Fruit fly (Drosophila melanogaster) whole organism, embryonic: Measurements from ENCODE around the gene CG32182.
A peak's percentile ranks its signal among the peaks of the same experiment; 100 is the strongest.

Experiments used
- Atf-2 ChIP-seq: fragments of 200-800 bp; sonication (Bioruptor generic); optimal IDR thresholded peaks from 2 replicates; lab custom pipeline; 2016; ENCODE audit warnings: missing biosample characterization, missing genetic modification characterization
- CG10366 ChIP-seq: fragments of 200-800 bp; sonication (Bioruptor generic); IDR thresholded peaks from 2 replicates; pipeline ENCODE4 v1.3.6; 2022; ENCODE audit warnings: missing biosample characterization, missing genetic modification characterization
- CG12104 ChIP-seq: fragments of 200-800 bp; sonication (Bioruptor generic); optimal IDR thresholded peaks from 3 replicates; lab custom pipeline; 2016; ENCODE audit warnings: missing biosample characterization, missing genetic modification characterization
- CG12942 ChIP-seq: fragments of 200-800 bp; sonication (Bioruptor generic); optimal IDR thresholded peaks from 3 replicates; lab custom pipeline; 2016; ENCODE audit warnings: missing biosample characterization, missing genetic modification characterization
- CG13123 ChIP-seq: fragments of 200-800 bp; sonication (Bioruptor generic); optimal IDR thresholded peaks from 2 replicates; lab custom pipeline; 2016; ENCODE audit warnings: missing biosample characterization, missing genetic modification characterization
- CG13287 ChIP-seq: fragments of 200-800 bp; sonication (Bioruptor generic); IDR thresholded peaks from 2 replicates; pipeline ENCODE4 v1.3.6; 2022; ENCODE audit warnings: missing biosample characterization, missing genetic modification characterization; ENCODE audit not compliant: partially characterized antibody
- CG16779 ChIP-seq: fragments of 200-800 bp; sonication (Bioruptor generic); IDR thresholded peaks from 2 replicates; pipeline ENCODE4 v1.3.6; 2022; ENCODE audit warnings: missing biosample characterization, missing genetic modification characterization
- CG1792 ChIP-seq: fragments of 200-800 bp; sonication (Bioruptor generic); optimal IDR thresholded peaks from 2 replicates; lab custom pipeline; 2016; ENCODE audit warnings: missing biosample characterization, missing genetic modification characterization
- CG1832 ChIP-seq: fragments of 200-800 bp; sonication (Bioruptor generic); optimal IDR thresholded peaks from 2 replicates; lab custom pipeline; 2017; ENCODE audit warnings: missing biosample characterization, mild to moderate bottlenecking, missing genetic modification characterization, inconsistent platforms
- CG18599 ChIP-seq: fragments of 200-800 bp; sonication (Bioruptor generic); optimal IDR thresholded peaks from 3 replicates; lab custom pipeline; 2017; ENCODE audit warnings: missing biosample characterization, missing genetic modification characterization, mild to moderate bottlenecking, moderate library complexity, missing genetic modification reagents
- CG30403 ChIP-seq: fragments of 200-800 bp; sonication (Bioruptor generic); optimal IDR thresholded peaks from 3 replicates; lab custom pipeline; 2016; ENCODE audit warnings: missing biosample characterization, missing genetic modification characterization
- CG30431 ChIP-seq: fragments of 200-800 bp; sonication (Bioruptor generic); optimal IDR thresholded peaks from 2 replicates; lab custom pipeline; 2017; ENCODE audit warnings: missing biosample characterization, missing genetic modification characterization
- CG33557 ChIP-seq: fragments of 200-800 bp; sonication (Bioruptor generic); optimal IDR thresholded peaks from 2 replicates; lab custom pipeline; 2019; ENCODE audit warnings: missing biosample characterization, mild to moderate bottlenecking, missing genetic modification characterization, moderate library complexity
- CG3407 ChIP-seq: fragments of 200-800 bp; sonication (Bioruptor generic); optimal IDR thresholded peaks from 2 replicates; lab custom pipeline; 2018; ENCODE audit warnings: missing biosample characterization, mild to moderate bottlenecking, missing genetic modification characterization
- CG4404 ChIP-seq: fragments of 200-800 bp; sonication (Bioruptor generic); IDR thresholded peaks from 2 replicates; pipeline ENCODE4 v1.3.6; 2022; ENCODE audit warnings: missing biosample characterization, missing genetic modification characterization
- CG6654 ChIP-seq: fragments of 200-800 bp; sonication (Bioruptor generic); optimal IDR thresholded peaks from 2 replicates; lab custom pipeline; 2017; ENCODE audit warnings: missing biosample characterization, mild to moderate bottlenecking, missing genetic modification characterization
- CG8089 ChIP-seq: fragments of 200-800 bp; sonication (Bioruptor generic); optimal IDR thresholded peaks from 3 replicates; lab custom pipeline; 2016; ENCODE audit warnings: missing biosample characterization, missing genetic modification characterization
- CG8388 ChIP-seq: fragments of 200-800 bp; sonication (Bioruptor generic); optimal IDR thresholded peaks from 2 replicates; lab custom pipeline; 2019; ENCODE audit warnings: missing biosample characterization, mild to moderate bottlenecking, missing genetic modification characterization, moderate library complexity
- Camta ChIP-seq: fragments of 200-800 bp; sonication (Bioruptor generic); optimal IDR thresholded peaks from 2 replicates; lab custom pipeline; 2016; ENCODE audit warnings: missing biosample characterization, missing genetic modification characterization
- Dad ChIP-seq: fragments of 200-800 bp; sonication (Bioruptor generic); optimal IDR thresholded peaks from 3 replicates; lab custom pipeline; 2016; ENCODE audit warnings: missing biosample characterization, missing genetic modification characterization
- Eip74EF ChIP-seq, 2 experiments: fragments of 200-800 bp in 1 of 2; fragments of >200 bp in 1 of 2; sonication (Bioruptor generic) in 1 of 2; optimal IDR thresholded peaks; 2 replicates each; lab custom pipeline; 2017 to 2019; ENCODE audit warnings: missing biosample characterization in 2 of 2, missing genetic modification characterization in 2 of 2, mild to moderate bottlenecking in 1 of 2, moderate library complexity in 1 of 2
- Elba2 ChIP-seq: fragments of 200-800 bp; sonication (Bioruptor generic); optimal IDR thresholded peaks from 3 replicates; lab custom pipeline; 2016; ENCODE audit warnings: missing biosample characterization, missing genetic modification characterization
- HLHmδ ChIP-seq: fragments of 200-800 bp; sonication (Bioruptor generic); optimal IDR thresholded peaks from 2 replicates; lab custom pipeline; 2018; ENCODE audit warnings: missing biosample characterization, mild to moderate bottlenecking, missing genetic modification characterization, moderate library complexity
- Jarid2 ChIP-seq: fragments of 200-800 bp; sonication (Bioruptor generic); optimal IDR thresholded peaks from 3 replicates; lab custom pipeline; 2017; ENCODE audit warnings: mild to moderate bottlenecking, missing biosample characterization, missing genetic modification reagents, missing genetic modification characterization
- Six4 ChIP-seq: fragments of 200-800 bp; sonication (Bioruptor generic); optimal IDR thresholded peaks from 2 replicates; lab custom pipeline; 2016; ENCODE audit warnings: missing biosample characterization, missing genetic modification characterization
- Sox102F ChIP-seq: fragments of 200-800 bp; sonication (Bioruptor generic); optimal IDR thresholded peaks from 2 replicates; lab custom pipeline; 2018; ENCODE audit warnings: missing biosample characterization, mild to moderate bottlenecking, missing genetic modification characterization, moderate library complexity
- Stat92E ChIP-seq, 3 experiments: fragments of >200 bp in 2 of 3; fragments of 200-800 bp in 1 of 3; sonication (Bioruptor generic) in 1 of 3; optimal IDR thresholded peaks; 2 replicates each; lab custom pipeline; 2017 to 2019; ENCODE audit warnings: missing biosample characterization in 3 of 3, missing genetic modification characterization in 3 of 3, mild to moderate bottlenecking in 1 of 3, moderate library complexity in 1 of 3
- TFAM ChIP-seq: fragments of 200-800 bp; sonication (Bioruptor generic); optimal IDR thresholded peaks from 2 replicates; lab custom pipeline; 2017; ENCODE audit warnings: missing biosample characterization, missing genetic modification characterization, inconsistent platforms
- abd-A ChIP-seq: fragments of 200-800 bp; sonication (Bioruptor generic); optimal IDR thresholded peaks from 3 replicates; lab custom pipeline; 2019; ENCODE audit warnings: missing biosample characterization, mild to moderate bottlenecking, missing genetic modification characterization, moderate library complexity
- cwo ChIP-seq: fragments of 200-800 bp; sonication (Bioruptor generic); optimal IDR thresholded peaks from 3 replicates; lab custom pipeline; 2017; ENCODE audit warnings: missing biosample characterization, missing genetic modification characterization, mild to moderate bottlenecking, moderate library complexity, missing genetic modification reagents
- dimm ChIP-seq: fragments of 200-800 bp; sonication (Bioruptor generic); IDR thresholded peaks from 2 replicates; pipeline ENCODE4 v1.3.6; 2022; ENCODE audit warnings: missing biosample characterization, missing genetic modification characterization
- fru ChIP-seq: fragments of >200 bp; optimal IDR thresholded peaks from 2 replicates; lab custom pipeline; 2017
- gcm2 ChIP-seq: fragments of 200-800 bp; sonication (Bioruptor generic); optimal IDR thresholded peaks from 2 replicates; lab custom pipeline; 2016; ENCODE audit warnings: missing biosample characterization, missing genetic modification characterization
- kah ChIP-seq: fragments of 200-800 bp; sonication (Bioruptor generic); optimal IDR thresholded peaks from 2 replicates; lab custom pipeline; 2018; ENCODE audit warnings: missing biosample characterization, mild to moderate bottlenecking, missing genetic modification characterization
- klu ChIP-seq: fragments of 200-800 bp; sonication (Bioruptor generic); IDR thresholded peaks from 2 replicates; pipeline ENCODE4 v1.3.6; 2022; ENCODE audit warnings: missing biosample characterization, missing genetic modification characterization
- lola ChIP-seq, 3 experiments: fragments of >200 bp in 2 of 3; fragments of 200-800 bp in 1 of 3; sonication (Bioruptor generic) in 1 of 3; optimal IDR thresholded peaks; 2 replicates each; lab custom pipeline; 2017 to 2019; ENCODE audit warnings: missing biosample characterization in 3 of 3, missing genetic modification characterization in 3 of 3, mild to moderate bottlenecking in 1 of 3, moderate library complexity in 1 of 3
- luna ChIP-seq: fragments of 200-800 bp; sonication (Bioruptor generic); optimal IDR thresholded peaks from 2 replicates; lab custom pipeline; 2016; ENCODE audit warnings: missing biosample characterization, missing genetic modification characterization
- scrt ChIP-seq: fragments of 200-800 bp; sonication (Bioruptor generic); optimal IDR thresholded peaks from 2 replicates; lab custom pipeline; 2018; ENCODE audit warnings: missing biosample characterization, mild to moderate bottlenecking, missing genetic modification characterization, moderate library complexity
- seq ChIP-seq: fragments of 200-800 bp; sonication (Bioruptor generic); IDR thresholded peaks from 2 replicates; pipeline ENCODE4 v1.3.6; 2022; ENCODE audit warnings: missing biosample characterization, missing genetic modification characterization
- sisA ChIP-seq: fragments of 200-800 bp; sonication (Bioruptor generic); IDR thresholded peaks from 2 replicates; pipeline ENCODE4 v1.3.6; 2022; ENCODE audit warnings: missing biosample characterization, missing genetic modification characterization
- tna ChIP-seq: fragments of 200-800 bp; sonication (Bioruptor generic); IDR thresholded peaks from 2 replicates; pipeline ENCODE4 v1.3.6; 2022; ENCODE audit warnings: missing biosample characterization, missing genetic modification characterization; ENCODE audit not compliant: partially characterized antibody
- toy ChIP-seq: fragments of 200-800 bp; sonication (Bioruptor generic); IDR thresholded peaks from 2 replicates; pipeline ENCODE4 v1.3.6; 2022; ENCODE audit warnings: missing biosample characterization, missing genetic modification characterization
- tup ChIP-seq: fragments of 200-800 bp; sonication (Bioruptor generic); optimal IDR thresholded peaks from 2 replicates; lab custom pipeline; 2016; ENCODE audit warnings: missing biosample characterization, mild to moderate bottlenecking, missing genetic modification characterization, moderate library complexity
- twi ChIP-seq: fragments of 200-800 bp; optimal IDR thresholded peaks from 2 replicates; lab custom pipeline; 2019; ENCODE audit warnings: missing biosample characterization, mild to moderate bottlenecking, missing genetic modification characterization, moderate library complexity
- tx ChIP-seq: fragments of 200-800 bp; sonication (Bioruptor generic); optimal IDR thresholded peaks from 2 replicates; lab custom pipeline; 2016; ENCODE audit warnings: missing biosample characterization, missing genetic modification characterization
- vfl ChIP-seq: fragments of 200-800 bp; sonication (Bioruptor generic); optimal IDR thresholded peaks from 2 replicates; lab custom pipeline; 2016; ENCODE audit warnings: missing biosample characterization, missing genetic modification characterization
- z ChIP-seq: fragments of 200-800 bp; sonication (Bioruptor generic); IDR thresholded peaks from 3 replicates; pipeline ENCODE4 v1.3.6; 2022; ENCODE audit warnings: missing biosample characterization, missing genetic modification characterization
- zf30C ChIP-seq: fragments of 200-800 bp; sonication (Bioruptor generic); optimal IDR thresholded peaks from 3 replicates; lab custom pipeline; 2018; ENCODE audit warnings: missing biosample characterization, mild to moderate bottlenecking, missing genetic modification characterization

CG32182 gene

DNA sequence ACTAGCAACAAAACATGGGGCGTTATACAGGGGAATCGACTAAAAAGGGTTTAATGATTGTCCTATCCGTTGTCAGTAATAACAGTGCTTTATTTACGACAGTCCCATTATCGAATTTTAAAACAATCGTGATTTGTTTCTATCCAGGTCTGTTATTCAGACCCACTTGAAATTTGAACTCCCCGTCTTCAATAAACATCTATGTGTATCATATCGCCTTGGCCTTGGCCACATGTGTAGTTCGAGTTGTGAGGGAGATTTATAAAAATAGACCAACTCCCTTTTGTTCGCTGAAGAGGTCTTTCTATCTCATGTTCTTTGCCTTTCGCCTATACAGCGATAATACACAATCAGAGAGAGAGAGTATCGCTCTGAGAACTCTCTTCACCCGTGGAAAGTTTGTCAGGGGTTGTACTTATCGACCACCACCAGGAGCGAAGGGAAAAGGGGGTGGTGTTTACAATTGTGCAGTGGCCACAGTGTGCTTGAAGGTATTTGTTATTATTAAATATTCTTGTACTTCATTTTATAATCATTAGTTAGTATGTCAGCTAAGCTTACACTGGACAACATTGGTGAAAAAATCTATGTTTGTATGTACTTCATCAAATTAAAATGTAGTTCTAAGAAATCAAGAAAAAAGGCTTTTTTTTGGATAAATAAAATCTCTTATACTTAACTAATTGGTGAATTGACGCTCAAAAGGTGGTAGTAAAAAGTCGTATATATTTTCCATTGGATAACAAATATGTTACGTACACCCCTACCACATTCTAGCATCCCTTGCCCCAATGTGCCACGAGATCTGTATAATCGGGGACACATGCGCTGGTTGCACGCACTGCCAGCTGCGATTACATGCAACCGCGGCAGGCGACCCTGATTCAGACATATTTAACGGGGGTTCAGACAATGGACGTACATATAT lies 492 bp upstream of the CG32182 start (continued):
- TF ChIP-seq dimm (GFP tag; lab: Robert Waterston, UW) (no peak), vfl (GFP tag; lab: Kevin White, UChicago) (no peak), Sox102F (GFP tag; lab: Kevin White, UChicago) (peak; percentile 77), klu (GFP tag; lab: Robert Waterston, UW) (no peak), CG33557 (peak; percentile 90), CG10366 (GFP tag; lab: Robert Waterston, UW) (peak; percentile 49; the same call in 1 of the 2 replicates), CG8388 (GFP tag; lab: Kevin White, UChicago) (peak; percentile 85), CG18599 (GFP tag; lab: Kevin White, UChicago) (peak; percentile 57), Atf-2 (GFP tag; lab: Kevin White, UChicago) (peak; percentile 64), lola (GFP tag; optimal IDR thresholded peaks at IDR 0.05; lab: Kevin White, UChicago) (peak in 1 of 3 experiments; percentile 96), Camta (GFP tag; lab: Kevin White, UChicago) (peak; percentile 70), z (GFP tag; lab: Robert Waterston, UW) (no peak), Stat92E (GFP tag; optimal IDR thresholded peaks at IDR 0.05; lab: Kevin White, UChicago) (peak in 1 of 3 experiments; percentile 77), HLHmδ (peak; percentile 69), luna (no peak), CG8089 (GFP tag; lab: Kevin White, UChicago) (peak; percentile 65), CG16779 (GFP tag; lab: Robert Waterston, UW) (no peak), zf30C (GFP tag; lab: Kevin White, UChicago) (no peak), CG12942 (GFP tag; lab: Kevin White, UChicago) (peak; percentile 35), gcm2 (GFP tag; lab: Kevin White, UChicago) (no peak), kah (GFP tag; lab: Kevin White, UChicago) (peak; percentile 64), scrt (GFP tag; lab: Kevin White, UChicago) (peak; percentile 14), CG30403 (GFP tag; lab: Kevin White, UChicago) (peak; percentile 83), tna (GFP tag; lab: Robert Waterston, UW) (no peak), Eip74EF (GFP tag; optimal IDR thresholded peaks at IDR 0.05; lab: Kevin White, UChicago) (peak in 1 of 2 experiments; percentile 72), seq (GFP tag; lab: Robert Waterston, UW) (peak; percentile 54), CG12104 (GFP tag; lab: Kevin White, UChicago) (peak; percentile 62), CG6654 (peak; percentile 75), tup (no peak), TFAM (GFP tag; lab: Kevin White, UChicago) (peak; percentile 39), sisA (peak; percentile 71; the same call in 1 of the 2 replicates), Dad (GFP tag; lab: Kevin White, UChicago) (no peak), fru (lab: Kevin White, UChicago) (no peak), CG13123 (peak; percentile 39), Elba2 (GFP tag; lab: Kevin White, UChicago) (no peak), abd-A (tag; lab: Kevin White, UChicago) (no peak), twi (peak; percentile 89), cwo (GFP tag; lab: Kevin White, UChicago) (peak; percentile 4), toy (no peak), tx (peak; percentile 22), CG3407 (GFP tag; lab: Kevin White, UChicago) (peak; percentile 84), CG4404 (peak; percentile 80), Six4 (peak; percentile 72), CG1792 (GFP tag; lab: Kevin White, UChicago) (no peak), Jarid2 (GFP tag; lab: Kevin White, UChicago) (peak; percentile 44), CG1832 (GFP tag; lab: Kevin White, UChicago) (no peak), CG30431 (GFP tag; lab: Kevin White, UChicago) (peak; percentile 77), CG13287 (no peak)
